Worm (Caenorhabditis elegans): ENCODE measurements around the gene cab-1.

ce11 chrX:12174686-12175404 is 37.9 kb downstream of the cab-1 start:
- TF ChIP-seq dpl-1 (GFP tag; optimal IDR thresholded peaks at IDR 0.05) (no peak), unc-62 (GFP tag; optimal IDR thresholded peaks at IDR 0.05) (no peak), C34B4.2 (tag; optimal IDR thresholded peaks at IDR 0.05) (no peak), nhr-77 (tag; optimal IDR thresholded peaks at IDR 0.05) (no peak), elt-2 (tag; optimal IDR thresholded peaks at IDR 0.05) (peak; percentile 11), sptf-1 (tag; optimal IDR thresholded peaks at IDR 0.05) (no peak), mdl-1 (tag; optimal IDR thresholded peaks at IDR 0.05) (no peak), xbp-1 (tag; optimal IDR thresholded peaks at IDR 0.05) (no peak), unc-30 (tag; optimal IDR thresholded peaks at IDR 0.05) (no peak), lin-13 (GFP tag; optimal IDR thresholded peaks at IDR 0.05) (no peak), fkh-10 (GFP tag; optimal IDR thresholded peaks at IDR 0.05) (no peak)

Measured in whole organism, L1 larva.